Fruit fly (Drosophila melanogaster): ENCODE measurements around the gene CG16711.

dm6 chr3L:9714537-9715144, 10.5 kb downstream of the CG16711 start:
- TF ChIP-seq CG32264 (GFP tag; optimal IDR thresholded peaks at IDR 0.05), result no peak
- no peak for TF ChIP-seq OdsH (GFP tag; optimal IDR thresholded peaks at IDR 0.05)
- no peak for TF ChIP-seq psq (GFP tag; optimal IDR thresholded peaks at IDR 0.05)
- TF ChIP-seq woc (GFP tag; optimal IDR thresholded peaks at IDR 0.05), result no peak
- TF ChIP-seq usp (GFP tag; optimal IDR thresholded peaks at IDR 0.05), result no peak
- no peak for TF ChIP-seq GATAd (GFP tag; optimal IDR thresholded peaks at IDR 0.05)
- no peak for TF ChIP-seq Vsx2 (GFP tag; optimal IDR thresholded peaks at IDR 0.05; ENCODE audit: partially characterized antibody)
- no peak for TF ChIP-seq pan (optimal IDR thresholded peaks at IDR 0.05)
- no peak for TF ChIP-seq br (GFP tag; optimal IDR thresholded peaks at IDR 0.05)
- peak; percentile 34 for TF ChIP-seq Abd-B (GFP tag; optimal IDR thresholded peaks at IDR 0.05)
- TF ChIP-seq Mio (GFP tag; optimal IDR thresholded peaks at IDR 0.05), result no peak
